Worm (Caenorhabditis elegans) whole organism, L2 larva: ENCODE results near the gene gst-27.
A peak's percentile ranks its signal among the peaks of the same experiment; 100 is the strongest.

ENCODE experiments used
- C34F6.9 ChIP-seq: fragments of 150-350 bp; optimal IDR thresholded peaks from 2 replicates; lab custom pipeline; 2014; ENCODE audit warnings: missing biosample characterization, missing genetic modification characterization
- F13H6.1 ChIP-seq: sonication (generic microtip); optimal IDR thresholded peaks from 2 replicates; lab custom pipeline; 2016; ENCODE audit warnings: missing genetic modification characterization, missing compliant biosample characterization
- Y55F3AM.14 ChIP-seq: fragments of 200-800 bp; sonication (Bioruptor generic); optimal IDR thresholded peaks from 2 replicates; lab custom pipeline; 2018; ENCODE audit warnings: mild to moderate bottlenecking, missing genetic modification characterization, missing compliant biosample characterization
- ZK546.5 ChIP-seq: sonication (generic microtip); optimal IDR thresholded peaks from 2 replicates; lab custom pipeline; 2017; ENCODE audit warnings: missing biosample characterization, missing genetic modification characterization
- alr-1 ChIP-seq: fragments of 150-350 bp; optimal IDR thresholded peaks from 2 replicates; lab custom pipeline; 2014; ENCODE audit warnings: missing biosample characterization, missing genetic modification characterization
- ama-1 ChIP-seq: fragments of 150-350 bp; optimal IDR thresholded peaks from 2 replicates; lab custom pipeline; 2018; ENCODE audit warnings: inconsistent platforms
- blmp-1 ChIP-seq: sonication (generic microtip); optimal IDR thresholded peaks from 2 replicates; lab custom pipeline; 2017; ENCODE audit warnings: missing genetic modification characterization, mild to moderate bottlenecking, missing compliant biosample characterization, antibody characterized with exemption, moderate library complexity; ENCODE audit not compliant: insufficient read depth
- ceh-16 ChIP-seq: fragments of 150-350 bp; optimal IDR thresholded peaks from 2 replicates; lab custom pipeline; 2014; ENCODE audit warnings: missing biosample characterization, missing genetic modification characterization
- crh-2 ChIP-seq: sonication (generic microtip); optimal IDR thresholded peaks from 2 replicates; lab custom pipeline; 2017; ENCODE audit warnings: missing biosample characterization, missing genetic modification characterization
- elt-1 ChIP-seq: fragments of 150-350 bp; optimal IDR thresholded peaks from 2 replicates; lab custom pipeline; 2014; ENCODE audit warnings: missing biosample characterization, missing genetic modification characterization
- elt-3 ChIP-seq: sonication (generic microtip); optimal IDR thresholded peaks from 2 replicates; lab custom pipeline; 2017; ENCODE audit warnings: missing biosample characterization, missing genetic modification characterization
- fos-1 ChIP-seq: fragments of 150-350 bp; optimal IDR thresholded peaks from 2 replicates; lab custom pipeline; 2014; ENCODE audit warnings: missing biosample characterization, missing genetic modification characterization
- gmeb-1 ChIP-seq: fragments of 150-350 bp; optimal IDR thresholded peaks from 2 replicates; lab custom pipeline; 2014; ENCODE audit warnings: missing biosample characterization, missing genetic modification characterization
- lin-11 ChIP-seq: fragments of 150-350 bp; sonication (generic microtip); optimal IDR thresholded peaks from 2 replicates; lab custom pipeline; 2014; ENCODE audit warnings: missing biosample characterization, missing genetic modification characterization, inconsistent platforms, mixed read lengths
- lin-13 ChIP-seq: fragments of 150-350 bp; optimal IDR thresholded peaks from 2 replicates; lab custom pipeline; 2014; ENCODE audit warnings: missing biosample characterization, missing genetic modification reagents, missing genetic modification characterization
- lin-39 ChIP-seq: fragments of 150-350 bp; optimal IDR thresholded peaks from 2 replicates; lab custom pipeline; 2014; ENCODE audit warnings: missing biosample characterization, missing genetic modification reagents, missing genetic modification characterization
- lsy-2 ChIP-seq, 2 experiments: fragments of 150-350 bp in 1 of 2; sonication (generic microtip) in 1 of 2; optimal IDR thresholded peaks; 2 replicates each; lab custom pipeline; 2014 to 2017; ENCODE audit warnings: missing biosample characterization in 2 of 2, missing genetic modification characterization in 2 of 2
- mab-5 ChIP-seq: fragments of 150-350 bp; optimal IDR thresholded peaks from 2 replicates; lab custom pipeline; 2014; ENCODE audit warnings: missing biosample characterization, missing genetic modification characterization
- mdl-1 ChIP-seq, 2 experiments: fragments of 150-350 bp in 1 of 2; sonication (generic microtip) in 1 of 2; optimal IDR thresholded peaks; 2 replicates each; lab custom pipeline; 2017; ENCODE audit warnings: missing biosample characterization in 2 of 2, missing genetic modification characterization in 2 of 2
- nhr-10 ChIP-seq: sonication (generic microtip); optimal IDR thresholded peaks from 2 replicates; lab custom pipeline; 2017; ENCODE audit warnings: missing biosample characterization, missing genetic modification characterization
- nhr-11 ChIP-seq: fragments of 150-350 bp; optimal IDR thresholded peaks from 2 replicates; lab custom pipeline; 2014; ENCODE audit warnings: missing biosample characterization, missing genetic modification characterization
- nhr-129 ChIP-seq: fragments of 150-350 bp; optimal IDR thresholded peaks from 2 replicates; lab custom pipeline; 2014; ENCODE audit warnings: missing biosample characterization, missing genetic modification characterization
- nhr-23 ChIP-seq: fragments of 150-350 bp; optimal IDR thresholded peaks from 2 replicates; lab custom pipeline; 2014; ENCODE audit warnings: missing biosample characterization, missing genetic modification reagents, missing genetic modification characterization
- nhr-237 ChIP-seq: fragments of 150-350 bp; optimal IDR thresholded peaks from 2 replicates; lab custom pipeline; 2014; ENCODE audit warnings: missing biosample characterization, missing genetic modification characterization
- nhr-25 ChIP-seq: fragments of 150-350 bp; sonication (generic microtip); optimal IDR thresholded peaks from 3 replicates; lab custom pipeline; 2014; ENCODE audit warnings: missing biosample characterization, missing genetic modification characterization
- nhr-6 ChIP-seq: fragments of 150-350 bp; optimal IDR thresholded peaks from 2 replicates; lab custom pipeline; 2014; ENCODE audit warnings: missing biosample characterization, missing genetic modification characterization
- sem-4 ChIP-seq: fragments of 150-350 bp; optimal IDR thresholded peaks from 2 replicates; lab custom pipeline; 2014; ENCODE audit warnings: missing biosample characterization, missing genetic modification reagents, missing genetic modification characterization
- skn-1 ChIP-seq: sonication (generic microtip); optimal IDR thresholded peaks from 2 replicates; lab custom pipeline; 2017; ENCODE audit warnings: missing biosample characterization, missing genetic modification characterization
- sma-3 ChIP-seq: sonication (generic microtip); optimal IDR thresholded peaks from 2 replicates; lab custom pipeline; 2016; ENCODE audit warnings: missing genetic modification reagents, missing genetic modification characterization, missing compliant biosample characterization
- sma-9 ChIP-seq, 2 experiments: fragments of 150-350 bp in 1 of 2; sonication (generic microtip) in 1 of 2; optimal IDR thresholded peaks; 2 replicates each; lab custom pipeline; 2014 to 2016; ENCODE audit warnings: missing genetic modification characterization in 2 of 2, mild to moderate bottlenecking in 1 of 2, missing biosample characterization in 1 of 2, missing compliant biosample characterization in 1 of 2, missing genetic modification reagents in 1 of 2, moderate library complexity in 1 of 2
- unc-39 ChIP-seq: fragments of 150-350 bp; optimal IDR thresholded peaks from 2 replicates; lab custom pipeline; 2014; ENCODE audit warnings: missing biosample characterization, missing genetic modification characterization
- unc-55 ChIP-seq: fragments of 150-350 bp; sonication (generic microtip); optimal IDR thresholded peaks from 3 replicates; lab custom pipeline; 2014; ENCODE audit warnings: missing biosample characterization, missing genetic modification reagents, missing genetic modification characterization
- ztf-11 ChIP-seq: sonication (generic microtip); optimal IDR thresholded peaks from 2 replicates; lab custom pipeline; 2017; ENCODE audit warnings: missing biosample characterization, missing genetic modification characterization
- ztf-4 ChIP-seq: fragments of 150-350 bp; optimal IDR thresholded peaks from 2 replicates; lab custom pipeline; 2014; ENCODE audit warnings: missing biosample characterization, missing genetic modification characterization

Gene gst-27

ce11 chrII:15193961-15194360 lies 28.4 kb upstream of the gst-27 start:
- TF ChIP-seq ztf-4 (tag; lab: Kevin White, UChicago) (peak; percentile 44), sma-9 (GFP tag; optimal IDR thresholded peaks at IDR 0.05; lab: Kevin White, UChicago) (peak; percentile 93), sma-9 (tag; optimal IDR thresholded peaks at IDR 0.05; lab: Kevin White, UChicago) (no peak), lin-11 (tag; lab: Kevin White, UChicago) (peak; percentile 40), nhr-237 (tag; lab: Kevin White, UChicago) (no peak), ZK546.5 (no peak), mab-5 (no peak), crh-2 (peak; percentile 59), fos-1 (tag; lab: Kevin White, UChicago) (peak; percentile 56), nhr-11 (tag; lab: Kevin White, UChicago) (no peak), lin-13 (peak; percentile 23), ztf-11 (tag; lab: Kevin White, UChicago) (no peak), nhr-129 (tag; lab: Kevin White, UChicago) (peak; percentile 44), C34F6.9 (tag; lab: Kevin White, UChicago) (peak; percentile 72), alr-1 (no peak), sem-4 (no peak), unc-55 (GFP tag; lab: Kevin White, UChicago) (no peak), mdl-1 (tag; optimal IDR thresholded peaks at IDR 0.05; lab: Kevin White, UChicago) (peak in 1 of 2 experiments; percentile 79), sma-3 (peak; percentile 27), lsy-2 (tag; optimal IDR thresholded peaks at IDR 0.05; lab: Kevin White, UChicago) (peak in 1 of 2 experiments; percentile 53), F13H6.1 (tag; lab: Kevin White, UChicago) (peak; percentile 66)
- TF ChIP-seq, all 48 proteins: peak for 12

- no peak for TF ChIP-seq gmeb-1
- peak; percentile 7 for TF ChIP-seq fos-1 (tag; lab: Kevin White, UChicago)
- no peak for TF ChIP-seq sem-4
- TF ChIP-seq ama-1 (lab: Kevin White, UChicago), result no peak
Observed at ce11 chrII:15190971-15191370, 25.4 kb upstream of the gst-27 start.

ce11 chrII:15189956-15190355 lies 24.4 kb upstream of the gst-27 start:
- TF ChIP-seq nhr-129 (tag; lab: Kevin White, UChicago) (peak; percentile 45), nhr-10 (tag; lab: Kevin White, UChicago) (no peak), unc-55 (GFP tag; lab: Kevin White, UChicago) (peak; percentile 70), lin-39 (tag; lab: Kevin White, UChicago) (no peak), elt-3 (tag; lab: Kevin White, UChicago) (no peak), lsy-2 (tag; optimal IDR thresholded peaks at IDR 0.05; lab: Kevin White, UChicago) (peak in 1 of 2 experiments; percentile 25), ztf-4 (tag; lab: Kevin White, UChicago) (no peak), C34F6.9 (tag; lab: Kevin White, UChicago) (peak; percentile 76), sma-9 (GFP tag; optimal IDR thresholded peaks at IDR 0.05; lab: Kevin White, UChicago) (peak; percentile 45), sma-9 (tag; optimal IDR thresholded peaks at IDR 0.05; lab: Kevin White, UChicago) (no peak)

ce11 chrII:15185289-15185688 lies 19.8 kb upstream of the gst-27 start, which contains the start of gene gst-35:
gst-35 (minus strand) TSS chrII:15185389.
- no peak for TF ChIP-seq ceh-16 (tag; lab: Kevin White, UChicago)

- TF ChIP-seq nhr-23 (no peak), ztf-11 (tag; lab: Kevin White, UChicago) (no peak)
Observed at ce11 chrII:15183139-15183538, 17.6 kb upstream of the gst-27 start, which contains the start of gene gst-34. gst-34 (minus strand) TSS chrII:15183239.

- no peak for TF ChIP-seq unc-39 (tag; lab: Kevin White, UChicago)
Observed at ce11 chrII:15178494-15178893, 13.0 kb upstream of the gst-27 start, which contains the start of gene gst-32. gst-32 (minus strand) TSS chrII:15178594.

- no peak for TF ChIP-seq gmeb-1
- no peak for TF ChIP-seq nhr-237 (tag; lab: Kevin White, UChicago)
- TF ChIP-seq alr-1, result no peak
- TF ChIP-seq blmp-1, result no peak
- TF ChIP-seq elt-3 (tag; lab: Kevin White, UChicago), result no peak
- TF ChIP-seq elt-1 (tag; lab: Kevin White, UChicago), result no peak
- TF ChIP-seq crh-2, result no peak
- TF ChIP-seq Y55F3AM.14 (GFP tag; lab: Kevin White, UChicago), result no peak
- TF ChIP-seq skn-1, result no peak
- TF ChIP-seq nhr-25 (tag; lab: Kevin White, UChicago), result no peak
- TF ChIP-seq sma-3, result no peak
- no peak for TF ChIP-seq nhr-6 (tag; lab: Kevin White, UChicago)
- TF ChIP-seq, all 48 proteins: peak for 0
Observed at ce11 chrII:15175643-15176042, 10.1 kb upstream of the gst-27 start, which contains the start of gene Y53F4B.36. Y53F4B.36 (plus strand) TSS chrII:15175943.
